Fruit fly (Drosophila melanogaster) whole organism, embryonic: ENCODE results near the gene alphaTub67C.

ENCODE experiments used
- C15 ChIP-seq: fragments of 200-800 bp; sonication (Bioruptor generic); IDR thresholded peaks from 3 replicates; pipeline ENCODE4 v1.3.6; 2022; ENCODE audit warnings: missing biosample characterization, missing genetic modification characterization
- CG10959 ChIP-seq: fragments of 200-800 bp; sonication (Bioruptor generic); IDR thresholded peaks from 2 replicates; pipeline ENCODE4 v1.3.6; 2022; ENCODE audit warnings: missing biosample characterization, missing genetic modification characterization
- CG11456 ChIP-seq: fragments of 200-800 bp; sonication (Bioruptor generic); IDR thresholded peaks from 3 replicates; pipeline ENCODE4 v1.3.6; 2022; ENCODE audit warnings: missing biosample characterization, missing genetic modification characterization
- CG11560 ChIP-seq: fragments of 200-800 bp; sonication (Bioruptor generic); IDR thresholded peaks from 3 replicates; pipeline ENCODE4 v1.3.6; 2022; ENCODE audit warnings: missing biosample characterization, missing genetic modification characterization
- CG11695 ChIP-seq: fragments of 200-800 bp; sonication (Bioruptor generic); IDR thresholded peaks from 3 replicates; pipeline ENCODE4 v1.3.6; 2022; ENCODE audit warnings: missing biosample characterization, missing genetic modification characterization
- CG13894 ChIP-seq: fragments of 200-800 bp; sonication (Bioruptor generic); optimal IDR thresholded peaks from 3 replicates; lab custom pipeline; 2018; ENCODE audit warnings: missing biosample characterization, mild to moderate bottlenecking, missing genetic modification characterization, moderate library complexity
- CG14667 ChIP-seq: fragments of 200-800 bp; sonication (Bioruptor generic); IDR thresholded peaks from 2 replicates; pipeline ENCODE4 v1.3.6; 2022; ENCODE audit warnings: missing biosample characterization, missing genetic modification characterization
- CG14710 ChIP-seq: fragments of 200-800 bp; sonication (Bioruptor generic); optimal IDR thresholded peaks from 3 replicates; lab custom pipeline; 2019; ENCODE audit warnings: missing biosample characterization, mild to moderate bottlenecking, missing genetic modification characterization, moderate library complexity
- CG15073 ChIP-seq: fragments of 200-800 bp; sonication (Bioruptor generic); optimal IDR thresholded peaks from 2 replicates; lab custom pipeline; 2016; ENCODE audit warnings: missing biosample characterization, missing genetic modification characterization
- CG16813 ChIP-seq: fragments of 200-800 bp; sonication (Bioruptor generic); IDR thresholded peaks from 3 replicates; pipeline ENCODE4 v1.3.6; 2022; ENCODE audit warnings: missing biosample characterization, missing genetic modification characterization; ENCODE audit not compliant: partially characterized antibody
- CG17186 ChIP-seq: fragments of 200-800 bp; sonication (Bioruptor generic); optimal IDR thresholded peaks from 3 replicates; lab custom pipeline; 2017; ENCODE audit warnings: missing biosample characterization, missing genetic modification reagents, missing genetic modification characterization
- CG17385 ChIP-seq: fragments of 200-800 bp; sonication (Bioruptor generic); optimal IDR thresholded peaks from 3 replicates; lab custom pipeline; 2018; ENCODE audit warnings: missing biosample characterization, mild to moderate bottlenecking, missing genetic modification characterization
- CG18262 ChIP-seq: fragments of 200-800 bp; optimal IDR thresholded peaks from 3 replicates; lab custom pipeline; 2019; ENCODE audit warnings: missing biosample characterization, mild to moderate bottlenecking, missing genetic modification characterization, moderate library complexity
- CG1832 ChIP-seq: fragments of 200-800 bp; sonication (Bioruptor generic); optimal IDR thresholded peaks from 2 replicates; lab custom pipeline; 2017; ENCODE audit warnings: missing biosample characterization, mild to moderate bottlenecking, missing genetic modification characterization, inconsistent platforms
- CG18619 ChIP-seq: fragments of 200-800 bp; sonication (Bioruptor generic); optimal IDR thresholded peaks from 3 replicates; lab custom pipeline; 2017; ENCODE audit warnings: missing biosample characterization, mild to moderate bottlenecking, missing genetic modification characterization
- CG3065 ChIP-seq: fragments of 200-800 bp; sonication (Bioruptor generic); optimal IDR thresholded peaks from 2 replicates; lab custom pipeline; 2016; ENCODE audit warnings: missing biosample characterization, missing genetic modification characterization
- CG33213 ChIP-seq: fragments of 200-800 bp; sonication (Bioruptor generic); optimal IDR thresholded peaks from 3 replicates; lab custom pipeline; 2016; ENCODE audit warnings: missing biosample characterization, missing genetic modification characterization
- CG34376 ChIP-seq: fragments of 200-800 bp; sonication (Bioruptor generic); optimal IDR thresholded peaks from 2 replicates; lab custom pipeline; 2018; ENCODE audit warnings: missing biosample characterization, mild to moderate bottlenecking, missing genetic modification characterization
- CG34422 ChIP-seq: fragments of 200-800 bp; sonication (Bioruptor generic); IDR thresholded peaks from 3 replicates; pipeline ENCODE4 v1.3.6; 2022; ENCODE audit warnings: missing biosample characterization, missing genetic modification characterization
- CG43689 ChIP-seq: fragments of 200-800 bp; sonication (Bioruptor generic); IDR thresholded peaks from 2 replicates; pipeline ENCODE4 v1.3.6; 2022; ENCODE audit warnings: missing biosample characterization, missing genetic modification characterization
- CG6689 ChIP-seq: fragments of 200-800 bp; sonication (Bioruptor generic); IDR thresholded peaks from 2 replicates; pipeline ENCODE4 v1.3.6; 2022; ENCODE audit warnings: missing biosample characterization, missing genetic modification characterization
- CG9932 ChIP-seq: fragments of 200-800 bp; sonication (Bioruptor generic); IDR thresholded peaks from 2 replicates; pipeline ENCODE4 v1.3.6; 2022; ENCODE audit warnings: missing biosample characterization, missing genetic modification characterization
- D19A ChIP-seq: fragments of 200-800 bp; optimal IDR thresholded peaks from 3 replicates; lab custom pipeline; 2019; ENCODE audit warnings: missing biosample characterization, mild to moderate bottlenecking, missing genetic modification characterization, moderate library complexity
- Drgx ChIP-seq: fragments of 200-800 bp; sonication (Bioruptor generic); IDR thresholded peaks from 2 replicates; pipeline ENCODE4 v1.3.6; 2022; ENCODE audit warnings: missing biosample characterization, missing genetic modification characterization
- Hmx ChIP-seq: fragments of 200-800 bp; sonication (Bioruptor generic); optimal IDR thresholded peaks from 2 replicates; lab custom pipeline; 2016; ENCODE audit warnings: missing biosample characterization, missing genetic modification characterization
- Hr3 ChIP-seq: fragments of 200-800 bp; sonication (Bioruptor generic); optimal IDR thresholded peaks from 3 replicates; lab custom pipeline; 2016; ENCODE audit warnings: missing biosample characterization, missing genetic modification characterization
- Hr39 ChIP-seq: fragments of >200 bp; optimal IDR thresholded peaks from 2 replicates; lab custom pipeline; 2017
- Med ChIP-seq: fragments of 200-800 bp; sonication (Bioruptor generic); peaks from one replicate; lab custom pipeline; 2016; ENCODE audit warnings: missing biosample characterization, missing genetic modification characterization, mild to moderate bottlenecking, inconsistent platforms, moderate library complexity
- Opbp ChIP-seq: fragments of 200-800 bp; sonication (Bioruptor generic); IDR thresholded peaks from 3 replicates; pipeline ENCODE4 v1.3.6; 2022; ENCODE audit warnings: missing biosample characterization, missing genetic modification characterization; ENCODE audit not compliant: partially characterized antibody
- Ravus ChIP-seq: fragments of 200-800 bp; sonication (Bioruptor generic); IDR thresholded peaks from 2 replicates; pipeline ENCODE4 v1.3.6; 2022; ENCODE audit warnings: missing biosample characterization, missing genetic modification characterization
- Xrp1 ChIP-seq: fragments of 200-800 bp; sonication (Bioruptor generic); IDR thresholded peaks from 2 replicates; pipeline ENCODE4 v1.3.6; 2022; ENCODE audit warnings: missing biosample characterization, missing genetic modification characterization
- amos ChIP-seq: fragments of 200-800 bp; sonication (Bioruptor generic); IDR thresholded peaks from 2 replicates; pipeline ENCODE4 v1.3.6; 2022; ENCODE audit warnings: missing biosample characterization, missing genetic modification characterization; ENCODE audit not compliant: partially characterized antibody
- ap ChIP-seq: fragments of 200-800 bp; sonication (Bioruptor generic); IDR thresholded peaks from 2 replicates; pipeline ENCODE4 v1.3.6; 2022; ENCODE audit warnings: missing biosample characterization, missing genetic modification characterization
- bbx ChIP-seq: fragments of 200-800 bp; sonication (Bioruptor generic); IDR thresholded peaks from 2 replicates; pipeline ENCODE4 v1.3.6; 2022; ENCODE audit warnings: missing biosample characterization, missing genetic modification characterization; ENCODE audit not compliant: partially characterized antibody
- bcd ChIP-seq: fragments of 200-800 bp; sonication (Bioruptor generic); optimal IDR thresholded peaks from 2 replicates; lab custom pipeline; 2017; ENCODE audit warnings: missing biosample characterization, mild to moderate bottlenecking, missing genetic modification characterization
- bigmax ChIP-seq: fragments of 200-800 bp; sonication (Bioruptor generic); optimal IDR thresholded peaks from 2 replicates; lab custom pipeline; 2018; ENCODE audit warnings: missing biosample characterization, mild to moderate bottlenecking, missing genetic modification characterization
- btn ChIP-seq: fragments of 200-800 bp; sonication (Bioruptor generic); optimal IDR thresholded peaks from 2 replicates; lab custom pipeline; 2016; ENCODE audit warnings: missing biosample characterization, missing genetic modification characterization
- esg ChIP-seq: fragments of 200-800 bp; sonication (Bioruptor generic); conservative IDR thresholded peaks from 2 replicates; pipeline ENCODE4 v1.3.6; 2022; ENCODE audit warnings: missing biosample characterization, missing genetic modification characterization
- exex ChIP-seq: fragments of 200-800 bp; sonication (Bioruptor generic); optimal IDR thresholded peaks from 4 replicates; lab custom pipeline; 2018; ENCODE audit warnings: missing biosample characterization, mild to moderate bottlenecking, missing genetic modification characterization, moderate library complexity
- fd102C ChIP-seq: fragments of 200-800 bp; sonication (Bioruptor generic); optimal IDR thresholded peaks from 2 replicates; lab custom pipeline; 2018; ENCODE audit warnings: missing biosample characterization, mild to moderate bottlenecking, missing genetic modification characterization, moderate library complexity
- ftz-f1 ChIP-seq: fragments of 200-800 bp; sonication (Bioruptor generic); optimal IDR thresholded peaks from 2 replicates; lab custom pipeline; 2016; ENCODE audit warnings: missing biosample characterization, missing genetic modification characterization
- grn ChIP-seq: fragments of 200-800 bp; sonication (Bioruptor generic); optimal IDR thresholded peaks from 3 replicates; lab custom pipeline; 2017; ENCODE audit warnings: missing biosample characterization, missing genetic modification characterization
- gsb ChIP-seq: fragments of 200-800 bp; sonication (Bioruptor generic); IDR thresholded peaks from 2 replicates; pipeline ENCODE4 v1.3.6; 2022; ENCODE audit warnings: missing biosample characterization, missing genetic modification characterization
- ind ChIP-seq: fragments of 200-800 bp; sonication (Bioruptor generic); optimal IDR thresholded peaks from 3 replicates; lab custom pipeline; 2016; ENCODE audit warnings: missing biosample characterization, missing genetic modification characterization
- oc ChIP-seq: fragments of 200-800 bp; sonication (Bioruptor generic); optimal IDR thresholded peaks from 2 replicates; lab custom pipeline; 2018; ENCODE audit warnings: missing biosample characterization, mild to moderate bottlenecking, missing genetic modification characterization, moderate library complexity
- onecut ChIP-seq: fragments of 200-800 bp; sonication (Bioruptor generic); IDR thresholded peaks from 2 replicates; pipeline ENCODE4 v1.3.6; 2022; ENCODE audit warnings: missing biosample characterization, missing genetic modification characterization
- scrt ChIP-seq: fragments of 200-800 bp; sonication (Bioruptor generic); optimal IDR thresholded peaks from 2 replicates; lab custom pipeline; 2018; ENCODE audit warnings: missing biosample characterization, mild to moderate bottlenecking, missing genetic modification characterization, moderate library complexity
- sens ChIP-seq: fragments of 200-800 bp; sonication (Bioruptor generic); peaks from one replicate; lab custom pipeline; 2016; ENCODE audit warnings: missing biosample characterization, missing genetic modification characterization
- sim ChIP-seq: fragments of 200-800 bp; sonication (Bioruptor generic); IDR thresholded peaks from 2 replicates; pipeline ENCODE4 v1.3.6; 2022; ENCODE audit warnings: missing biosample characterization, missing genetic modification characterization
- tup ChIP-seq: fragments of 200-800 bp; sonication (Bioruptor generic); optimal IDR thresholded peaks from 2 replicates; lab custom pipeline; 2016; ENCODE audit warnings: missing biosample characterization, mild to moderate bottlenecking, missing genetic modification characterization, moderate library complexity
- z ChIP-seq: fragments of 200-800 bp; sonication (Bioruptor generic); IDR thresholded peaks from 3 replicates; pipeline ENCODE4 v1.3.6; 2022; ENCODE audit warnings: missing biosample characterization, missing genetic modification characterization
- zen ChIP-seq: fragments of 200-800 bp; sonication (Bioruptor generic); optimal IDR thresholded peaks from 3 replicates; lab custom pipeline; 2018; ENCODE audit warnings: missing biosample characterization, mild to moderate bottlenecking, missing genetic modification characterization, moderate library complexity

alphaTub67C gene

dm6 chr3L:9723108-9723507, 42.0 kb downstream of the alphaTub67C start, which contains the start of the genes nbs and defl (continued):
- TF ChIP-seq CG3065 (GFP tag; lab: Kevin White, UChicago): peak; percentile 32
- TF ChIP-seq CG17186 (GFP tag; lab: Kevin White, UChicago): no peak
- peak; percentile 72 for TF ChIP-seq Hr3 (GFP tag; lab: Kevin White, UChicago)
- peak; percentile 76 for TF ChIP-seq Xrp1 (GFP tag; lab: Robert Waterston, UW)
- TF ChIP-seq CG1832: no peak
- peak; percentile 38 for TF ChIP-seq CG34376 (GFP tag; lab: Kevin White, UChicago)
- TF ChIP-seq fd102C (GFP tag; lab: Kevin White, UChicago): no peak
- TF ChIP-seq D19A (tag; lab: Kevin White, UChicago): no peak
- TF ChIP-seq z (GFP tag; lab: Robert Waterston, UW): no peak
- TF ChIP-seq CG10959 (GFP tag; lab: Robert Waterston, UW): no peak
- peak; percentile 43 for TF ChIP-seq Ravus (GFP tag; lab: Robert Waterston, UW)
- peak; percentile 19; the same call in 1 of the 2 replicates for TF ChIP-seq amos (GFP tag; lab: Robert Waterston, UW)
- peak; percentile 74 for TF ChIP-seq CG18262
- TF ChIP-seq Med (GFP tag; lab: Kevin White, UChicago): peak; percentile 93
- TF ChIP-seq CG11560: no peak
- TF ChIP-seq scrt (GFP tag; lab: Kevin White, UChicago): peak; percentile 60
- TF ChIP-seq sim (GFP tag; lab: Robert Waterston, UW): no peak
- peak; percentile 75 for TF ChIP-seq ind (GFP tag; lab: Kevin White, UChicago)
- no peak for TF ChIP-seq Hmx (GFP tag; lab: Kevin White, UChicago)
- no peak for TF ChIP-seq grn (GFP tag; lab: Kevin White, UChicago)
- no peak for TF ChIP-seq CG43689
- peak; percentile 95 for TF ChIP-seq sens
- TF ChIP-seq CG11695: peak; percentile 62; the same call in 2 of the 3 replicates
- peak; percentile 50; the same call in 1 of the 2 replicates for TF ChIP-seq Drgx (GFP tag; lab: Robert Waterston, UW)
- TF ChIP-seq CG15073 (GFP tag; lab: Kevin White, UChicago): no peak
- TF ChIP-seq bcd: peak; percentile 65
- peak; percentile 94 for TF ChIP-seq CG17385
- TF ChIP-seq CG16813 (GFP tag; lab: Robert Waterston, UW): peak; percentile 52
- peak; percentile 36 for TF ChIP-seq exex (tag; lab: Kevin White, UChicago)
- peak; percentile 68 for TF ChIP-seq CG6689 (GFP tag; lab: Robert Waterston, UW)
- no peak for TF ChIP-seq bigmax
- no peak for TF ChIP-seq ftz-f1 (GFP tag; lab: Kevin White, UChicago)
- no peak for TF ChIP-seq CG33213
- TF ChIP-seq zen (tag; lab: Kevin White, UChicago): peak; percentile 71
- no peak for TF ChIP-seq ap
- no peak for TF ChIP-seq CG18619
- no peak for TF ChIP-seq tup (GFP tag; lab: Kevin White, UChicago)
- peak; percentile 29; the same call in 1 of the 3 replicates for TF ChIP-seq C15
- peak; percentile 42; the same call in 1 of the 3 replicates for TF ChIP-seq Opbp (GFP tag; lab: Robert Waterston, UW)
- TF ChIP-seq Hr39 (lab: Kevin White, UChicago): no peak
- peak; percentile 89 for TF ChIP-seq CG34422 (GFP tag; lab: Robert Waterston, UW)
- peak; percentile 58; the same call in 1 of the 3 replicates for TF ChIP-seq CG11456 (GFP tag; lab: Robert Waterston, UW)
- TF ChIP-seq CG13894 (tag; lab: Kevin White, UChicago): no peak
- TF ChIP-seq onecut (GFP tag; lab: Robert Waterston, UW): no peak
- no peak for TF ChIP-seq btn
- no peak for TF ChIP-seq gsb (GFP tag; lab: Robert Waterston, UW)
- TF ChIP-seq bbx: no peak
- TF ChIP-seq CG14710 (tag; lab: Kevin White, UChicago): peak; percentile 73
- peak; percentile 54 for TF ChIP-seq esg
- TF ChIP-seq CG9932 (GFP tag; lab: Robert Waterston, UW): peak; percentile 88
- TF ChIP-seq oc (tag; lab: Kevin White, UChicago): no peak
- peak; percentile 76 for TF ChIP-seq CG14667 (GFP tag; lab: Robert Waterston, UW)
